Fruit fly (Drosophila melanogaster) whole organism: ENCODE measurements around the gene Cad96Cb.

Experiments used
- CG8478 ChIP-seq: fragments of >200 bp; optimal IDR thresholded peaks from 2 replicates; lab custom pipeline; 2018; ENCODE audit warnings: inconsistent platforms
- Dll ChIP-seq: fragments of >200 bp; optimal IDR thresholded peaks from 2 replicates; lab custom pipeline; 2017
- EcR ChIP-seq, 2 experiments: fragments of >200 bp; optimal IDR thresholded peaks; 2 replicates each; lab custom pipeline; 2017; ENCODE audit warnings: missing biosample characterization in 2 of 2, missing genetic modification characterization in 2 of 2, missing genetic modification reagents in 2 of 2
- pan ChIP-seq: fragments of >200 bp; optimal IDR thresholded peaks from 2 replicates; lab custom pipeline; 2017
- psq ChIP-seq: fragments of >200 bp; optimal IDR thresholded peaks from 2 replicates; lab custom pipeline; 2017
- usp ChIP-seq: fragments of >200 bp; optimal IDR thresholded peaks from 2 replicates; lab custom pipeline; 2017; ENCODE audit warnings: missing biosample characterization, missing genetic modification characterization, mixed read lengths

Cad96Cb gene

DNA sequence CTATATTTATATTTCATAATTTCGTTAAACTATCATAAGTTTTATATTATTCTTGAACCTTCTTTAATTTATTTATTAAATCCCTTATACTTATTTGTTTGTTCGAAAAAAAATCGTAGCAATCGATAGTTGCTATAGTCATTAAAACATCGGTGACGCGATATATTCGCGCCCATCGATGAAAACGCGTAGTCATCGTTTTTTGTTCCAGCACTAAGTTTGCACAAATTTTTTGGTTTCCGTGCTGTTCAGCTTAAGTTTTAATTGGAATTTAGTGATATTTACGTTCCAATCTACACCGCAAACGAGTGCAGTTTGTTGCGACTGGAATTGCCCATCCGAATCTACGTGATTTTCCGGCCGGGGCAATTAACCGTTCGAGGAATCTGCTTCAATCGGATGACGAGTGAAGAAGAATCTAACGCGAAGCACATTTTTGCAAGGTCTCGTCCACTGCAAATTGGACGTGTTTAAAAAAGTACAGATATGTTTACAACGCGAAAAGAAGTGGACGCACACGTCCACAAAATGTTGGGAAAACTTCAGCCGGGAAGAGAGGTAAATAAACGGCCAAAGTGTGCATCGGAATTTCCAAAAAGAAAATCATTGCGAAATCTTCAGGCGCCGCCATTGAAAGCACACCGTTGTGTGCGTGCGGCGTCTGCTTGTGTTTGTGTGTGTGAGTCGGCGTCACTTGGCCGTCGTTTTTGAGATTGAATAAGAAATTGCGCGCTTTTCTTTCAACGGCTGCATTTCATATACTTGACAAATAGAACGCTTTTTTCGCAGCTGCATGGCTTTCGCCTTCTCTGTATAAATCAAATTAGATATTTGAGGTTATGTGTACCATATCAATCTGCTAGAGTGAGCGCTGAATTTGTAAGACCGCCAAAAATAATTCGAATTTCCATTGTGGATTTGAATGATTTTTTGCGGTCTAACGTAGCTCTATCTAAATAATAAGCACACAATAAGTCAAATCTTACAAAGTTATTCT lies 17.3 kb upstream of the Cad96Cb start, which contains the start of gene Nup358:
Nup358 (plus strand) TSS at position 204 of the 997 bp plus-strand sequence.
- no peak for TF ChIP-seq psq (lab: Kevin White, UChicago)
- no peak for TF ChIP-seq Dll (lab: Kevin White, UChicago)

DNA sequence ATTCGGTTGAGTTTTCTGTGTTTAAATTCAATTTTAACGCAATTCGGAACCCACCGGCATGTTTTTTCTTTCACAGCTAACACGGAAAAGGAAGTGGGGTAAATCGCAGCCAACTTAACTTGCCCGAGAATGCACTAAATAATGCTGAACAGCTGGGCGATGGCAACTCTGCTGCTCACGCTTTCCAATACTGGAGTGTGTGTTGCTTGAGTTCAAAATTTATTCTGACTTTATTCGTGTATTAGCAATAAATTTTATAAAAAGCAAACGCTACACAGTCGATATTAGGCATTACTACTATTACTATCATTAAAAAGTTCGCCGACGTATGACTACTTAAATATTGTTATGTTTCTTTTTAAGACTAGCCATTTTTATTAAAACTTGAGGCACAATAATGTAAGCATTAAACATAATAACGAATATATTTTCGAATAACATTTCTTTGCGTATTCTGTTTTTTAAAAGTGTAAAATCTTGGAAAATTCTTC lies 15.3 kb upstream of the Cad96Cb start, which contains the start of the genes RpS27 and Nup37:
RpS27 (minus strand) TSS at position 136 of the 491 bp plus-strand sequence.
Nup37 (plus strand) TSS at position 280 of the 491 bp plus-strand sequence.
- TF ChIP-seq EcR (GFP tag; optimal IDR thresholded peaks at IDR 0.05; lab: Kevin White, UChicago) (no peak), Dll (lab: Kevin White, UChicago) (no peak), psq (lab: Kevin White, UChicago) (no peak), usp (GFP tag; lab: Kevin White, UChicago) (no peak), pan (lab: Kevin White, UChicago) (no peak), CG8478 (lab: Kevin White, UChicago) (no peak)

DNA sequence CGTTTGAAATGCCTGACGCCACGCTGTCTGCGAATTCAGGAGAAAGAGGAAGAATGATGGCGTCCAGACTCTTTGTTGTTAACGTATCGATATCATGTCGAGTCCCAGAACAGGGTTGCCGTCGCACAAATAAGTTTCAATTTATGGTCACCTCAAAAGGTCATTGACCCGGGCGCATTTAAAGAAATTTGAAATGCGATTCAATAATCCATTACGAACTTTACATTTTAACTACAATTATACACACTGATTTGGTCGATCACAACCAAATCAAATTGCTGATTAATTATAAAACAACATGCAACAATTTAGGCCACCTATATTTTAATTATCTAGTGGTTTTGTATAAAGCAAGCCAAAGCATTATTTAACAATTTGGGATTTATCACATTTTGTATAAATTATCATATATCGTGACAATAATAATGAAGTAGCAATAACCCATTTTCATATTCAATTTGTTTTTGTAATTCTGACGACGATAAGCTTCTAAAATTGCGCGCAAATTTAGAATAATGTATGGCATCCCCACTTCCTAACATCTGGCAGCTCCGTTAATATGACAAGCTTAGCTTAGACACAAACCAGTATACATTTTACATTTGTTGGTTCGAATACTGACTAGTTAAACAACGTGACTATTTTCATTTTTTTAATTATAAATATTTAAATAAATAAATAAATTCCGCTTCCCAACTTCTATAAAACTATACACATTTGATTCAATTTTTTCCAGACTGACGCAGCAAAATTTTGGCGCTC lies 13.1 kb upstream of the Cad96Cb start, which contains the start of gene bam:
bam (minus strand) TSS at position 58 of the 762 bp plus-strand sequence.
- no peak for TF ChIP-seq usp (GFP tag; lab: Kevin White, UChicago)
- TF ChIP-seq Dll (lab: Kevin White, UChicago): no peak
- no peak for TF ChIP-seq psq (lab: Kevin White, UChicago)
- no peak for TF ChIP-seq pan (lab: Kevin White, UChicago)

DNA sequence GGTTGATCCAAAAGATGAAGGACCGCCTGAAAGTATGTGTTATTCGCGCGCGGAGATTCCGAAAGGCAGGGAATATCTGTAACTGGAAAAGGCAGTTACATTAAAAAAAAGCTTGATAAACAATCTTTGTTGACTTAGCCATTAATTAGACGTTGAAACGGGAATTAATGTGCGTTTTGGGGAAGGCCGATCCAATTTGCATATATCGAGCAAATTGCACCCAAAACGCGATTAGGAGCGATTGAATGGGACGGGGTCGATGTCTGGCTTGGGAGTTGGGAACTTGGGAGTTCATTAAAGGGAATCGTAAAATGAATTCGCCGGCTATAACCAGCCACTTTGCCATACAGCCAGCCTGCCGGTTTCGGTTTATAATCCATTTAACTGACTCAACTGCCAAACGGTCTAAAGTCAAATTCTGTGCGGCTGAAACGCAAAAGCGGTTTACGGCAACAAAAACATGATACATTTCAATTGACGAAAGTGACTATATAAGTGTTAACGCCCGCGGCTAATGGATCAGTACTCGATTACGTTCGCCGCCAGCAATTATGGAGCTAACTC lies 9.5 kb upstream of the Cad96Cb start, which contains the start of gene CG11854:
CG11854 (plus strand) TSS at position 514 of the 564 bp plus-strand sequence.
- TF ChIP-seq Dll (lab: Kevin White, UChicago) (no peak), EcR (GFP tag; optimal IDR thresholded peaks at IDR 0.05; lab: Kevin White, UChicago) (no peak), psq (lab: Kevin White, UChicago) (no peak), usp (GFP tag; lab: Kevin White, UChicago) (no peak), CG8478 (lab: Kevin White, UChicago) (no peak), pan (lab: Kevin White, UChicago) (no peak)

- TF ChIP-seq EcR (GFP tag; optimal IDR thresholded peaks at IDR 0.05; lab: Kevin White, UChicago) (no peak), pan (lab: Kevin White, UChicago) (no peak), psq (lab: Kevin White, UChicago) (no peak), Dll (lab: Kevin White, UChicago) (no peak), usp (GFP tag; lab: Kevin White, UChicago) (no peak), CG8478 (lab: Kevin White, UChicago) (no peak)
Observed at dm6 chr3R:25239880-25240279, 7.8 kb upstream of the Cad96Cb start, which contains the start of gene to. TSS of gene to (plus strand) at chr3R:25240180.

DNA sequence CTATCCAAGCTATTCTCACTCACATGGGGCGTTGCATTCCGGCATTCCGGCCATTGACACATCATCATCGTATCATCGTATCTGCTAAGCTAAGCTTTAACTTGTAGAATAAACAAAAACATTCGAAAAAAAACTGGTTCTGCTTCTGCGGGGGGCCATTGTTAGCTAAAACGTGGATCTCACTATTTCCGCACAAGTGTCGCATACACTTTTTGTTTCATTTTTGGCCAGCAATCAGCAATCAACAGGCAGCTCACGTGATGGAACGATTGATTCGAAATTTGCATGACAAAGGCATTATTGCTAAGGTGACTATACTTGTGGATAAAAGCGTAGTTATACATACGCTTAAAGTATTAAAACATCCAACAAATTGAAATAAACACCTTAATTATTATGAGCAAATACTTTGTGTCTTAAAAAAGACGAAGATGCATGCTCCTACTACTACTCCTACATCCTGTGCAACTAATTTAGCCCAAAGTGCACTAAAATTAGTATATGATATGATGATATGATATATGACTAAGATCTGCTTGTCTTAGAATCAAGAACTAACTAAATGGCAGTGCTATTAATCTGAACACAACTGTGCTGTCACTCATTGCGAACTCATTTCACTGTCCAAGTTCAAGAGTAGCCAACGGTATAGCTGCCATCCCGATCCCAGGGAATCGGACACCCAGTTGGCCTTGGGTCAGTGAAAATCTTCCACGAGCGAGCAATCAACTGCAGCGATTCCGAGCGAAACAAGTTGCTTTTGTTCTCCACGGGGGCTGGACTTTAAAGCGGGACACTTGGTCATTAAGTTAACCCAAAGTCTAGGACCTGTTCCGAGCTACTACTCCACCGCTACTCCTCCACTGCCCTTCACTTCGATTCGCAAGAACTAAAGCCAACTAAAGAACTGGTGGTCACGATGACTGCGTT lies 6.9 kb upstream of the Cad96Cb start:
- no peak for TF ChIP-seq EcR (GFP tag; optimal IDR thresholded peaks at IDR 0.05; lab: Kevin White, UChicago)
- TF ChIP-seq CG8478 (lab: Kevin White, UChicago): no peak
- TF ChIP-seq Dll (lab: Kevin White, UChicago): no peak
- TF ChIP-seq psq (lab: Kevin White, UChicago): no peak
- TF ChIP-seq pan (lab: Kevin White, UChicago): no peak
- no peak for TF ChIP-seq usp (GFP tag; lab: Kevin White, UChicago)

DNA sequence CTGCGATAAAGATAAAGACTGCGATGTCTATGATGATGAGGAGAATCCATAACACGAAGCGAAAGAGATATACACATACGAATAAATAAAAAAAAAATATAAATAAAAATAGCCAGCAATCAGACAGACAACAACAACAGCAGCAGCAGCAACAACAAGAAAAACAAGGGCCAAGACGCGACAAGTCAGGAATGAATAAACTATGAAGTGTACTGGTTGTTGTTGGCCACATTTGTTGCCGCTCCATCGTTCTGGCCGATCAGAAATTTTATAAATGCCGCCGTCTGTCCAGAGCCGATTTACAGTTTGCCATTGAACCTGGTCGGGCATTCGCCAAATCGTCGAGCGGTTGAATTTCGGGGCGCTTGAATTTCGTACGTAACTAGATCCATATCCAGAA lies 5.2 kb upstream of the Cad96Cb start, which contains the start of gene Jhbp7:
Jhbp7 (plus strand) TSS at position 301 of the 400 bp plus-strand sequence.
- TF ChIP-seq pan (lab: Kevin White, UChicago) (no peak), EcR (GFP tag; optimal IDR thresholded peaks at IDR 0.05; lab: Kevin White, UChicago) (no peak), CG8478 (lab: Kevin White, UChicago) (no peak), usp (GFP tag; lab: Kevin White, UChicago) (no peak), psq (lab: Kevin White, UChicago) (no peak), Dll (lab: Kevin White, UChicago) (no peak)

DNA sequence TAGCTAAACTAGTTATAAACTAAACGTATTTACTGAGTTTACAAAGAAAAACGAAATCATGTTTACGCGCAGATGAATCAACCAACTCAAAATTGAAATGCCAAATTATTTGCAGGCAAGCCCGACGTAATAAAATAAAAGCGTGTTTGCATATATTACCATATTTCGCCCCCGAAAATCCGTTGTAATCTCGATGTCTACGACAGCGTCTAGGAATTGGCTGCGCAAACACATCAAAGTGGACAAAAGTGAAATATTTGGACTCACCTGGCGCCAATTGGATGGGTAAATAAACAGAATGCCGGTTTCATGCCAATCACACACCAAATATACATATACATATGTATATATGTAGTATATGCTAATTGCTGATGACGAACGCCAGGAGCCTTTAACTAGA lies 4.0 kb upstream of the Cad96Cb start:
- TF ChIP-seq Dll (lab: Kevin White, UChicago) (no peak), psq (lab: Kevin White, UChicago) (no peak), usp (GFP tag; lab: Kevin White, UChicago) (no peak), pan (lab: Kevin White, UChicago) (no peak), EcR (GFP tag; optimal IDR thresholded peaks at IDR 0.05; lab: Kevin White, UChicago) (no peak), CG8478 (lab: Kevin White, UChicago) (no peak)

DNA sequence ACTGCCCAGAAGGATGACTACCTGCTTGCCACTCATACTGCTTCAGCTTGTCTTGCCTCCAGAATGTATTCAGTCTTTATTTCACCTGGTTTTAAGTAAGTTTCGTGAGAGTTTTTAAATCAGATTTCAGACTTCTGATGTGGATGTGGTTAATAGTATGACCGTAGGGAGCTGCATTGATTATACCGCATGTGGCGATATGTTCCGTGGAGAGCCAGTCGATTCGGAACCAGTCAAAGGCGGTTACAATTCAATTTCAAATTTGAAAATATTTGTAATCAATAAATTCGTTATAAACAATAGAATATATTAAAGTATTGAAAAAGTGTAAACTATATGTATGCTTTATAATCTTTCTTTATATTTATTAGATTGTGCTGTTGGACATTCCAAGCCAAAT lies 3.2 kb upstream of the Cad96Cb start, which contains the start of gene Sil1:
Sil1 (minus strand) TSS at position 168 of the 400 bp plus-strand sequence.
- no peak for TF ChIP-seq EcR (GFP tag; optimal IDR thresholded peaks at IDR 0.05; lab: Kevin White, UChicago)
- no peak for TF ChIP-seq psq (lab: Kevin White, UChicago)
- TF ChIP-seq Dll (lab: Kevin White, UChicago): no peak
- no peak for TF ChIP-seq pan (lab: Kevin White, UChicago)
